Worm (Caenorhabditis elegans): ENCODE results near the gene ZK546.19.

DNA sequence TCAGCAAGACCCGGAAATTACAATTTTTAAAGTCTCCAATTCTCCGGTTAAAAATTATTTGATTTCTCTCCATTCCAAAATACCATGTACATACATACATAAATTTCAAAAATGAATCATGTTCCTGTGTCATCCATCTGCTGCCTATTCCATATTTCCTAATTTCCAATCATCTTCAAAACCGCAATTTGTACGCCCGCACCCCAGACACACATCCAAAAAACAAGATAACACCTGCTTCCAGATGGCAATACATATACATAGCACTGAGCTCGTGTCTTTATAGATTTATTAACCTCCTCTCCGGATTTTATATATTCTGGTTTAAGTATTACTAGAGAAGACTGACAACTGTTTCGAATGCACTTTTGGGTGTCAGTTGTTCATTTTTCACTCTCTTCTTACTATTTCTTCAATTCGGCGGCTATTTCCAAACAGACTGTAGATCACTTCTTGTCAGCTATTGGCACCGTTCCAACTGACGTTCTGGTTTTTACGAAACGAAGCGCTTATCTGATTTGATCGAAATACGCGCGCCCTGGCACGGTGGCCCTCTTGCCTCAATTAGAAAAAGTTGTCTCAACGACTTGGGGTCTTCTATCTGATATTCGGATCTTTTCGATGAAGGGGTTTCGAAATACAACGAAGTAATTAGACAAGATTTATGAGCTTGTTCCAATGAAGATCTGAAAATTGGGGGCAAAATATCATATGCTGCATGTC, 40.3 kb downstream of the ZK546.19 start:
- TF ChIP-seq ama-1 (optimal IDR thresholded peaks at IDR 0.05) (no peak), tra-4 (tag; optimal IDR thresholded peaks at IDR 0.05) (no peak)
